Worm (Caenorhabditis elegans) whole organism, L4 larva: ENCODE results near the gene F59E11.7.

Experiments used
- ZK546.5 ChIP-seq, 2 experiments: sonication (generic microtip); optimal IDR thresholded peaks; 2 replicates each; lab custom pipeline; 2017; ENCODE audit warnings: missing biosample characterization in 2 of 2, missing genetic modification characterization in 2 of 2
- ama-1 ChIP-seq: fragments of 150-350 bp; optimal IDR thresholded peaks from 2 replicates; lab custom pipeline; 2014; ENCODE audit warnings: inconsistent platforms, mixed read lengths
- arid-1 ChIP-seq: fragments of 200-800 bp; sonication (Bioruptor generic); conservative IDR thresholded peaks from 2 replicates; pipeline ENCODE4 v1.3.6; 2022; ENCODE audit warnings: missing genetic modification reagents, missing genetic modification characterization, missing compliant biosample characterization
- attf-4 ChIP-seq: sonication (generic microtip); optimal IDR thresholded peaks from 3 replicates; lab custom pipeline; 2017; ENCODE audit warnings: missing biosample characterization, missing genetic modification characterization
- nhr-11 ChIP-seq: fragments of 150-350 bp; optimal IDR thresholded peaks from 2 replicates; lab custom pipeline; 2014; ENCODE audit warnings: missing biosample characterization, missing genetic modification characterization
- nhr-76 ChIP-seq: fragments of 150-350 bp; optimal IDR thresholded peaks from 2 replicates; lab custom pipeline; 2014; ENCODE audit warnings: missing biosample characterization, missing genetic modification characterization
- snpc-1.2 ChIP-seq: fragments of 200-800 bp; sonication (Bioruptor generic); IDR thresholded peaks from 2 replicates; pipeline ENCODE4 v1.3.6; 2022; ENCODE audit warnings: missing genetic modification reagents, missing genetic modification characterization, missing compliant biosample characterization
- unc-62 ChIP-seq, 3 experiments: fragments of 150-350 bp in 1 of 3; sonication (generic microtip); optimal IDR thresholded peaks in 2 of 3; peaks in 1 of 3; 1 replicate in 1 of 3; 2 replicates in 2 of 3; lab custom pipeline; 2014 to 2017; ENCODE audit warnings: missing biosample characterization in 3 of 3, missing genetic modification characterization in 3 of 3, missing genetic modification reagents in 3 of 3, missing genotype in 1 of 3

DNA sequence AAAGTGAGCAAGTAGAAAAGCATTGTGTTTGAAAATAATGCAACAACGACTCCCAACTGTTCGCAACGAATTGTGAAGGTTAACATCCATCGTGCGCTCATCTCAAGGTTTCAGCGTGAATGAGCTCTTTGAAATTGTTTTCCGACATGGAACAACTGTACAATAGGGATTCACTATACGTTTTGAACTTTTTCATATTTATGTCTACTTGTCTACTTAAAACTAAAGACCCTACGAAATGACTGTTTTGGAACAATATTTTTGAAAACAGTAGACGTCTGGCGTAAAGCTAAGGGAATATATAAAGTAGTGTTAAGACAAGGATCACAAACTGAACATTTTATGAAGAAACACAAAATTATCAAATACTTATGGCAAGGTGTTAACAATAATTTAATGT is 6.4 kb upstream of the F59E11.7 start, which contains the start of gene str-86:
- TF ChIP-seq ZK546.5 (tag; optimal IDR thresholded peaks at IDR 0.05; lab: Kevin White, UChicago) (no peak), unc-62 (GFP tag; optimal IDR thresholded peaks at IDR 0.05 in 1 of 2; lab: Kevin White, UChicago) (no peak), unc-62 (tag; optimal IDR thresholded peaks at IDR 0.05; lab: Kevin White, UChicago) (no peak), ama-1 (lab: Kevin White, UChicago) (no peak), attf-4 (tag; lab: Kevin White, UChicago) (no peak), snpc-1.2 (GFP tag; lab: Robert Waterston, UW) (no peak), arid-1 (GFP tag; lab: Robert Waterston, UW) (no peak), nhr-76 (tag; lab: Kevin White, UChicago) (no peak), nhr-11 (tag; lab: Kevin White, UChicago) (no peak)
